Worm (Caenorhabditis elegans) whole organism, L4/young adult: Measurements from ENCODE around the gene srw-21.

ENCODE experiments used
- W03F9.2 ChIP-seq: fragments of 150-350 bp; optimal IDR thresholded peaks from 2 replicates; lab custom pipeline; 2014; ENCODE audit warnings: missing biosample characterization, missing genetic modification characterization
- dao-5 ChIP-seq: sonication (generic microtip); optimal IDR thresholded peaks from 2 replicates; lab custom pipeline; 2016; ENCODE audit warnings: missing genotype, missing genetic modification characterization, moderate library complexity, missing compliant biosample characterization
- him-1 ChIP-seq: sonication (generic microtip); optimal IDR thresholded peaks from 2 replicates; lab custom pipeline; 2016; ENCODE audit warnings: missing genotype, missing genetic modification reagents, missing genetic modification characterization, missing compliant biosample characterization

Gene srw-21

DNA sequence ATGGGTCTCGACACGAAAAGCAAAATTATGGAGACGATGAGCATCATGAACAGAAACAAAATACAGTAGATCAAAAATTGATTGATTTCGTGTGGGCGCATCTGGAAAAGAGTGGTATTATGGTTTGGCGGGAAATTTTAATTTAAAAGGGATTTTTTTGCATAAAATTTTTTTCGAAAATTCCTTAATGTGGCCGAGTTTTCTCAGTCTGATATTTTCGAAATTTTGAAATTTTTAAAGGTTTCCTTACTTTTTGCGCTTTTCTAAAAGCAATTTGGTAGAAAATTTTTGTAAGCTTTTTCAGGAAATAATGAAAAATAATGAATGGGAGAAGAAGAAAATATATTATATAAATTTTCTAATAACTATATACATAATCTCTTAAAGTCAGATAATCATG, 46.0 kb downstream of the srw-21 start, which contains the start of gene F21A3.2:
TSS of gene F21A3.2 (minus strand) at position 101 of the 400 bp plus-strand sequence.
- TF ChIP-seq him-1 (tag; lab: Kevin White, UChicago) (no peak), dao-5 (no peak), W03F9.2 (tag; lab: Kevin White, UChicago) (no peak)

DNA sequence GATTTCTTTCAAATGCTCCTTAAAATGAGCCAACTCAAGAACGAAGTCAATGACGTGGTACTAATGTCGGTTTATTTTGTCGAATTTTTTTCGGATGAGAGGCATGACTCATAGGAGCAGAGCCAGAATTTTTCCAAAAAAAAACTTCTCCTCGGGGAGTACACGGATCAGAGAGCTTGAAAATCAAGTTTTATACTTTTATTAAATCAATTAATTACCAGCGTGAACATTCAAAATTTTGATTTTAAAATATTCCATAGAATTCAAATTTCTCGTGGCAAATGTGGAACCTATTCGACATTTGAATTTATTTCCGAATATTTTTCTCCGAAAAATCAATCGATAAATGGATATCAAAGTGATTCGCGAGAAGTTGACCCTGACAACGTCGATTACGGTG, 48.5 kb downstream of the srw-21 start, which contains the start of gene F21A3.4:
TSS of gene F21A3.4 (plus strand) at position 301 of the 400 bp plus-strand sequence.
- TF ChIP-seq him-1 (tag; lab: Kevin White, UChicago) (no peak), W03F9.2 (tag; lab: Kevin White, UChicago) (no peak), dao-5 (no peak)

DNA sequence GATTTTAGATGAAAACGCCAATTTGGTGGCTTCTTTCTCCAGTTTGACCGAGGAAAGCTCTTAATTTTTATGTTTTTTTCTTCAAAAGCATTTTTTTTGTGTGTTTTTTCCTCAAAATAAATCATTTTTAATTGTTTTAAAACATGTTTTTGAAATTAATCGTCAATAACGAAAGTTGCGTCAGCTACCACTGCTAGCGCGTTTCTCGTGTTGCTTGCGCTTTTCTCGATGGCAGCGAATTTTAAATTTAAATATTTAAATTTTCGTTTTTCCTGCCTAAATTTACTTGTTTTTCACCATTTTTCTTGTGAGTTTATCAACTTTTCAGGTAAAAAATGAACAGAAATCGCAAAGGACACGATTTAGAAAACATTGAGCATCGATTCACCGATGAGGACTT, 50.1 kb downstream of the srw-21 start, which contains the start of gene prde-1:
TSS of gene prde-1 (plus strand) at position 322 of the 400 bp plus-strand sequence.
- TF ChIP-seq him-1 (tag; lab: Kevin White, UChicago), result no peak
- no peak for TF ChIP-seq dao-5
- no peak for TF ChIP-seq W03F9.2 (tag; lab: Kevin White, UChicago)
